Worm (Caenorhabditis elegans): Measurements from ENCODE around the gene cap-2.

DNA sequence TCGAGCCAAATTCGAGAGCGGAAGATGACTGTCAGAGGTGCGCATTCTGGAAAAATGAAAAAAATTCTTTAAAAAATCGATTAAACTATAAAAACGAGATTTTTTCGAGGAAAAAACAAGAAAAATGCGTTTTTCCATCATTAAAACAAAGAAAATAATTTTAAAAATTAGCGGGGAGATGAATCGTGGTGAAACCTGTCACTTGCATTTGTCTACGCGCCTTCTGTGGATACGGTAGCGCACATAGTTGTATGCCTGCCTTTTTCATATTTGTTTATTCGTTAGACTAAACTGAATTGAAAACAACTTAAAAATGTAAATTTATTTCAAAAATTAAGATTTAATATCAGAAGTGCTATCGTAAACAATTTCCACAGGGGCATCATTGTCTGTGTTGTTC lies 15.4 kb downstream of the cap-2 start, which contains the start of gene egg-3:
- TF ChIP-seq ama-1 (optimal IDR thresholded peaks at IDR 0.05) (no peak), ama-1 (GFP tag; optimal IDR thresholded peaks at IDR 0.05) (no peak), bed-1 (GFP tag; IDR thresholded peaks at IDR 0.05) (no peak), Y67H2A.10 (GFP tag; conservative IDR thresholded peaks at IDR 0.05) (no peak)

Measured in whole organism, young adult.